Worm (Caenorhabditis elegans): ENCODE measurements around the gene ZK1321.1.

DNA sequence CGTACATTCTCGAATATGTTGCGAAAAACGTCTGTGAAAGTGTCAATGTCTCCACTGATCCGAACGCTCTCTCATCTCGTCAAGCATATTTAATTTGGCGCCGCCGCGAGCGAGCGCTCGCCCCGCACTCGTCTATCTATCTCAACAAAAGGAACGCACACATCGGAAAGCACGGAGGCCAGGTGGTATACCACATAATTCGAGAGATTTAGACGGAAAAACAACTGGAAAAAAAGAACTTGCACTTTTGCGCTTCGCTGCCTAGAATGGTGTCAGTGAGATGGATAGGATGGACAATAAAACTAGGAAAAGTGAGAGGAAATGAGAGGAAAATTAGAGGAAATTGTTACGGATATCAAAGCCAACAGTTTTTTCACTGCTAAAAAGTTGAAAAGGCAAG, 24.6 kb upstream of the ZK1321.1 start:
- TF ChIP-seq ztf-23 (GFP tag; IDR thresholded peaks at IDR 0.05) (no peak), cog-1 (tag; optimal IDR thresholded peaks at IDR 0.05) (no peak), klf-2 (GFP tag; conservative IDR thresholded peaks at IDR 0.05) (no peak), ref-1 (GFP tag; conservative IDR thresholded peaks at IDR 0.05) (no peak), flt-1 (GFP tag; IDR thresholded peaks at IDR 0.05) (no peak), tab-1 (GFP tag; IDR thresholded peaks at IDR 0.05) (no peak), T22C8.4 (GFP tag; IDR thresholded peaks at IDR 0.05) (no peak), med-1 (GFP tag; optimal IDR thresholded peaks at IDR 0.05; ENCODE audit: insufficient read depth) (no peak), ztf-29 (GFP tag; IDR thresholded peaks at IDR 0.05) (no peak)
